Worm (Caenorhabditis elegans): ENCODE measurements around the gene oac-15.

oac-15 gene

ce11 chrV:16235647-16236046, 25.9 kb upstream of the oac-15 start, which contains the start of gene srh-98:
Gene srh-98, minus strand, starts transcription at chrV:16235747.
- TF ChIP-seq sea-1 (GFP tag; conservative IDR thresholded peaks at IDR 0.05) (no peak), ets-7 (tag; optimal IDR thresholded peaks at IDR 0.05) (no peak), scrt-1 (GFP tag; IDR thresholded peaks at IDR 0.05) (no peak), aly-1 (tag; optimal IDR thresholded peaks at IDR 0.05) (no peak), ama-1 (optimal IDR thresholded peaks at IDR 0.05) (no peak), pes-1 (GFP tag; IDR thresholded peaks at IDR 0.05) (no peak), hmg-4 (GFP tag; optimal IDR thresholded peaks at IDR 0.05) (no peak), ceh-13 (GFP tag; optimal IDR thresholded peaks at IDR 0.05) (no peak), ceh-36 (tag; optimal IDR thresholded peaks at IDR 0.05) (no peak)

- TF ChIP-seq pes-1 (GFP tag; IDR thresholded peaks at IDR 0.05) = no peak
- TF ChIP-seq aly-1 (tag; optimal IDR thresholded peaks at IDR 0.05) = no peak
Measured at ce11 chrV:16235135-16235534, 25.4 kb upstream of the oac-15 start, which contains the start of gene F21H7.3. Gene F21H7.3, minus strand, starts transcription at chrV:16235235.

- TF ChIP-seq ceh-36 (tag; optimal IDR thresholded peaks at IDR 0.05) (no peak), ceh-13 (GFP tag; optimal IDR thresholded peaks at IDR 0.05) (no peak), tbx-37 (GFP tag; conservative IDR thresholded peaks at IDR 0.05) (no peak), tbx-11 (GFP tag; IDR thresholded peaks at IDR 0.05) (no peak), tra-4 (tag; optimal IDR thresholded peaks at IDR 0.05) (no peak), hmbx-1 (tag; optimal IDR thresholded peaks at IDR 0.05) (no peak), flt-1 (GFP tag; IDR thresholded peaks at IDR 0.05) (no peak), sea-1 (GFP tag; conservative IDR thresholded peaks at IDR 0.05) (no peak), aly-1 (tag; optimal IDR thresholded peaks at IDR 0.05) (no peak), hnd-1 (tag; optimal IDR thresholded peaks at IDR 0.05) (no peak), ets-7 (tag; optimal IDR thresholded peaks at IDR 0.05) (no peak), pes-1 (GFP tag; IDR thresholded peaks at IDR 0.05) (no peak), F13C5.2 (tag; optimal IDR thresholded peaks at IDR 0.05) (no peak), B0310.2 (tag; optimal IDR thresholded peaks at IDR 0.05) (no peak), ama-1 (optimal IDR thresholded peaks at IDR 0.05) (no peak)
Measured at ce11 chrV:16233624-16234023, 23.9 kb upstream of the oac-15 start, which contains the start of gene clec-233. Gene clec-233, plus strand, starts transcription at chrV:16233924.

ce11 chrV:16232180-16232579, 22.4 kb upstream of the oac-15 start, which contains the start of gene gst-22:
Gene gst-22, minus strand, starts transcription at chrV:16232282.
- TF ChIP-seq ama-1 (optimal IDR thresholded peaks at IDR 0.05) = no peak
- TF ChIP-seq pes-1 (GFP tag; IDR thresholded peaks at IDR 0.05) = no peak
- no peak for TF ChIP-seq aly-1 (tag; optimal IDR thresholded peaks at IDR 0.05)
- no peak for TF ChIP-seq hnd-1 (tag; optimal IDR thresholded peaks at IDR 0.05)

- TF ChIP-seq flt-1 (GFP tag; IDR thresholded peaks at IDR 0.05) = no peak
- no peak for TF ChIP-seq ceh-13 (GFP tag; optimal IDR thresholded peaks at IDR 0.05)
- TF ChIP-seq tbx-37 (GFP tag; conservative IDR thresholded peaks at IDR 0.05) = no peak
- no peak for TF ChIP-seq F13C5.2 (tag; optimal IDR thresholded peaks at IDR 0.05)
- TF ChIP-seq hnd-1 (tag; optimal IDR thresholded peaks at IDR 0.05) = no peak
Measured at ce11 chrV:16229896-16230295, 20.2 kb upstream of the oac-15 start, which contains the start of the genes F21H7.2 and F21H7.12. Gene F21H7.2, minus strand, starts transcription at chrV:16229996. Gene F21H7.12, plus strand, starts transcription at chrV:16230165.

- no peak for TF ChIP-seq tbx-37 (GFP tag; conservative IDR thresholded peaks at IDR 0.05)
- TF ChIP-seq scrt-1 (GFP tag; IDR thresholded peaks at IDR 0.05) = no peak
- TF ChIP-seq aly-1 (tag; optimal IDR thresholded peaks at IDR 0.05) = no peak
- TF ChIP-seq B0310.2 (tag; optimal IDR thresholded peaks at IDR 0.05) = no peak
- no peak for TF ChIP-seq sea-1 (GFP tag; conservative IDR thresholded peaks at IDR 0.05)
- no peak for TF ChIP-seq ama-1 (optimal IDR thresholded peaks at IDR 0.05)
- no peak for TF ChIP-seq flt-1 (GFP tag; IDR thresholded peaks at IDR 0.05)
- TF ChIP-seq ets-7 (tag; optimal IDR thresholded peaks at IDR 0.05) = no peak
- TF ChIP-seq tbx-11 (GFP tag; IDR thresholded peaks at IDR 0.05) = no peak
- no peak for TF ChIP-seq hmg-4 (GFP tag; optimal IDR thresholded peaks at IDR 0.05)
Measured at ce11 chrV:16229439-16229838, 19.7 kb upstream of the oac-15 start.

- no peak for TF ChIP-seq ceh-13 (GFP tag; optimal IDR thresholded peaks at IDR 0.05)
- no peak for TF ChIP-seq ceh-36 (tag; optimal IDR thresholded peaks at IDR 0.05)
- TF ChIP-seq tbx-37 (GFP tag; conservative IDR thresholded peaks at IDR 0.05) = no peak
- TF ChIP-seq tbx-11 (GFP tag; IDR thresholded peaks at IDR 0.05) = no peak
Measured at ce11 chrV:16226581-16226980, 16.8 kb upstream of the oac-15 start, which contains the start of gene F11A5.13. Gene F11A5.13, minus strand, starts transcription at chrV:16226681.

- no peak for TF ChIP-seq aly-1 (tag; optimal IDR thresholded peaks at IDR 0.05)
- TF ChIP-seq hnd-1 (tag; optimal IDR thresholded peaks at IDR 0.05) = no peak
- TF ChIP-seq flt-1 (GFP tag; IDR thresholded peaks at IDR 0.05) = no peak
- TF ChIP-seq ceh-36 (tag; optimal IDR thresholded peaks at IDR 0.05) = no peak
- TF ChIP-seq ets-7 (tag; optimal IDR thresholded peaks at IDR 0.05) = no peak
- TF ChIP-seq F13C5.2 (tag; optimal IDR thresholded peaks at IDR 0.05) = no peak
- no peak for TF ChIP-seq hmbx-1 (tag; optimal IDR thresholded peaks at IDR 0.05)
- no peak for TF ChIP-seq tbx-11 (GFP tag; IDR thresholded peaks at IDR 0.05)
- TF ChIP-seq ceh-13 (GFP tag; optimal IDR thresholded peaks at IDR 0.05) = no peak
- no peak for TF ChIP-seq pes-1 (GFP tag; IDR thresholded peaks at IDR 0.05)
- no peak for TF ChIP-seq tbx-37 (GFP tag; conservative IDR thresholded peaks at IDR 0.05)
Measured at ce11 chrV:16225524-16226116, 15.9 kb upstream of the oac-15 start.

ce11 chrV:16224027-16224426, 14.3 kb upstream of the oac-15 start, which contains the start of gene stdh-2:
Gene stdh-2, plus strand, starts transcription at chrV:16224327.
- TF ChIP-seq hmg-4 (GFP tag; optimal IDR thresholded peaks at IDR 0.05) (no peak), tbx-11 (GFP tag; IDR thresholded peaks at IDR 0.05) (no peak), tra-4 (tag; optimal IDR thresholded peaks at IDR 0.05) (no peak), F13C5.2 (tag; optimal IDR thresholded peaks at IDR 0.05) (no peak), hnd-1 (tag; optimal IDR thresholded peaks at IDR 0.05) (no peak), ets-7 (tag; optimal IDR thresholded peaks at IDR 0.05) (no peak), sea-1 (GFP tag; conservative IDR thresholded peaks at IDR 0.05) (no peak), B0310.2 (tag; optimal IDR thresholded peaks at IDR 0.05) (no peak), aly-1 (tag; optimal IDR thresholded peaks at IDR 0.05) (no peak), tbx-37 (GFP tag; conservative IDR thresholded peaks at IDR 0.05) (no peak), ceh-36 (tag; optimal IDR thresholded peaks at IDR 0.05) (no peak), ama-1 (optimal IDR thresholded peaks at IDR 0.05) (no peak), scrt-1 (GFP tag; IDR thresholded peaks at IDR 0.05) (no peak)

Data from whole organism, early embryonic.